Fruit fly (Drosophila melanogaster): ENCODE measurements around the gene CG3402.

The CG3402 gene

dm6 chr3L:700160-700917 is 47.7 kb upstream of the CG3402 start (continued):
- TF ChIP-seq CG5953 (GFP tag; IDR thresholded peaks at IDR 0.05) (no peak), Dip2 (GFP tag; IDR thresholded peaks at IDR 0.05) (no peak), Hmx (GFP tag; optimal IDR thresholded peaks at IDR 0.05) (no peak), CG15601 (tag; optimal IDR thresholded peaks at IDR 0.05) (peak; percentile 41), MBD-R2 (GFP tag; IDR thresholded peaks at IDR 0.05) (peak; percentile 9; the same call in 1 of the 2 replicates), CG10543 (GFP tag; optimal IDR thresholded peaks at IDR 0.05) (no peak), zen2 (GFP tag; IDR thresholded peaks at IDR 0.05; ENCODE audit: partially characterized antibody) (no peak), Opbp (GFP tag; IDR thresholded peaks at IDR 0.05; ENCODE audit: partially characterized antibody) (no peak), CG1832 (GFP tag; optimal IDR thresholded peaks at IDR 0.05) (no peak), Sry-δ (GFP tag; optimal IDR thresholded peaks at IDR 0.05) (no peak), CG12942 (GFP tag; optimal IDR thresholded peaks at IDR 0.05) (peak; percentile 37), CG14710 (tag; optimal IDR thresholded peaks at IDR 0.05) (peak; percentile 56), Jarid2 (GFP tag; optimal IDR thresholded peaks at IDR 0.05) (peak; percentile 14), CG4328 (GFP tag; optimal IDR thresholded peaks at IDR 0.05) (peak; percentile 16), Dfd (GFP tag; optimal IDR thresholded peaks at IDR 0.05) (no peak), CG16779 (GFP tag; IDR thresholded peaks at IDR 0.05) (no peak), Atf-2 (GFP tag; optimal IDR thresholded peaks at IDR 0.05) (peak; percentile 8), dmrt99B (tag; optimal IDR thresholded peaks at IDR 0.05) (peak; percentile 67), CG17385 (GFP tag; optimal IDR thresholded peaks at IDR 0.05) (peak; percentile 65), wek (GFP tag; optimal IDR thresholded peaks at IDR 0.05) (no peak), org-1 (GFP tag; optimal IDR thresholded peaks at IDR 0.05) (peak; percentile 47), Doc2 (GFP tag; IDR thresholded peaks at IDR 0.05) (no peak), Hr39 (optimal IDR thresholded peaks at IDR 0.05) (no peak), CG16815 (GFP tag; optimal IDR thresholded peaks at IDR 0.05) (peak; percentile 10), ab (GFP tag; optimal IDR thresholded peaks at IDR 0.05) (no peak), CG10321 (GFP tag; IDR thresholded peaks at IDR 0.05) (no peak), PHDP (tag; optimal IDR thresholded peaks at IDR 0.05) (peak; percentile 84), Lim3 (GFP tag; IDR thresholded peaks at IDR 0.05) (no peak), ewg (GFP tag; optimal IDR thresholded peaks at IDR 0.05) (no peak), gsb-n (tag; optimal IDR thresholded peaks at IDR 0.05) (peak; percentile 34), CG3163 (GFP tag; optimal IDR thresholded peaks at IDR 0.05) (no peak), Oli (tag; optimal IDR thresholded peaks at IDR 0.05) (peak; percentile 62), MTF-1 (GFP tag; optimal IDR thresholded peaks at IDR 0.05; ENCODE audit: borderline replicate concordance) (peak; percentile 40), CG3407 (GFP tag; optimal IDR thresholded peaks at IDR 0.05) (no peak), Neu2 (GFP tag; optimal IDR thresholded peaks at IDR 0.05; ENCODE audit: borderline replicate concordance) (no peak), Hsf (GFP tag; optimal IDR thresholded peaks at IDR 0.05) (peak; percentile 62), bsh (GFP tag; optimal IDR thresholded peaks at IDR 0.05) (peak in 1 of 2 experiments; percentile 77), Med (GFP tag) (peak; percentile 72), nmo (GFP tag; optimal IDR thresholded peaks at IDR 0.05) (peak; percentile 49), crc (GFP tag; optimal IDR thresholded peaks at IDR 0.05) (peak; percentile 33), ken (GFP tag; IDR thresholded peaks at IDR 0.05) (no peak), mld (GFP tag; IDR thresholded peaks at IDR 0.05; ENCODE audit: partially characterized antibody) (no peak), crp (GFP tag; optimal IDR thresholded peaks at IDR 0.05) (no peak), Kr (GFP tag; optimal IDR thresholded peaks at IDR 0.05) (no peak), CG8478 (optimal IDR thresholded peaks at IDR 0.05) (no peak), CG11560 (tag; IDR thresholded peaks at IDR 0.05) (no peak), caup (GFP tag; optimal IDR thresholded peaks at IDR 0.05; ENCODE audit: severe bottlenecking) (peak; percentile 61), Sox102F (GFP tag; optimal IDR thresholded peaks at IDR 0.05) (peak; percentile 67), peb (GFP tag; IDR thresholded peaks at IDR 0.05) (no peak)

Measured in whole organism, embryonic.